Fruit fly (Drosophila melanogaster): Measurements from ENCODE around the gene Nplp4.

Gene Nplp4

dm6 chr2L:2013057-2013456 is 4.8 kb downstream of the Nplp4 start (continued):
- peak; percentile 55 for TF ChIP-seq grn (GFP tag; optimal IDR thresholded peaks at IDR 0.05)
- TF ChIP-seq lab (GFP tag; optimal IDR thresholded peaks at IDR 0.05): no peak
- TF ChIP-seq ap (GFP tag; IDR thresholded peaks at IDR 0.05): no peak
- no peak for TF ChIP-seq sens (GFP tag)
- no peak for TF ChIP-seq gcm (GFP tag; optimal IDR thresholded peaks at IDR 0.05)
- peak; percentile 78; the same call in 1 of the 2 replicates for TF ChIP-seq amos (GFP tag; IDR thresholded peaks at IDR 0.05; ENCODE audit: partially characterized antibody)
- no peak for TF ChIP-seq usp (GFP tag; optimal IDR thresholded peaks at IDR 0.05)
- no peak for TF ChIP-seq CG17385 (GFP tag; optimal IDR thresholded peaks at IDR 0.05)
- TF ChIP-seq CG12236 (GFP tag; optimal IDR thresholded peaks at IDR 0.05): no peak
- TF ChIP-seq CG13287 (GFP tag; IDR thresholded peaks at IDR 0.05; ENCODE audit: partially characterized antibody): no peak
- no peak for TF ChIP-seq Elba2 (GFP tag; optimal IDR thresholded peaks at IDR 0.05)
- 0 out of 3 replicates have a peak, but pooled peaks have one; percentile 66 for TF ChIP-seq mld (GFP tag; IDR thresholded peaks at IDR 0.05; ENCODE audit: partially characterized antibody)
- TF ChIP-seq chif (GFP tag; optimal IDR thresholded peaks at IDR 0.05): no peak
- TF ChIP-seq CG7928 (GFP tag; optimal IDR thresholded peaks at IDR 0.05): no peak
- no peak for TF ChIP-seq CG17612 (GFP tag; IDR thresholded peaks at IDR 0.05)
- TF ChIP-seq sisA (GFP tag; IDR thresholded peaks at IDR 0.05): no peak
- peak; percentile 58 for TF ChIP-seq CG42726 (GFP tag; IDR thresholded peaks at IDR 0.05; ENCODE audit: partially characterized antibody)
- TF ChIP-seq CG18619 (GFP tag; optimal IDR thresholded peaks at IDR 0.05): no peak
- no peak for TF ChIP-seq ara (GFP tag; IDR thresholded peaks at IDR 0.05)
- TF ChIP-seq CG14667 (GFP tag; IDR thresholded peaks at IDR 0.05): no peak
- no peak for TF ChIP-seq Sry-δ (GFP tag; optimal IDR thresholded peaks at IDR 0.05)
- TF ChIP-seq tna (GFP tag; IDR thresholded peaks at IDR 0.05; ENCODE audit: partially characterized antibody): 0 out of 2 replicates have a peak, but pooled peaks have one; percentile 7
- no peak for TF ChIP-seq CG10543 (GFP tag; optimal IDR thresholded peaks at IDR 0.05)
- TF ChIP-seq Jarid2 (GFP tag; optimal IDR thresholded peaks at IDR 0.05): no peak
- no peak for TF ChIP-seq Chrac-16 (GFP tag; optimal IDR thresholded peaks at IDR 0.05)
- TF ChIP-seq Spps (tag; optimal IDR thresholded peaks at IDR 0.05): no peak
- TF ChIP-seq CG2202 (tag; optimal IDR thresholded peaks at IDR 0.05): no peak
- TF ChIP-seq prd (optimal IDR thresholded peaks at IDR 0.05): no peak
- no peak for TF ChIP-seq prd (GFP tag; IDR thresholded peaks at IDR 0.05)
- no peak for TF ChIP-seq CG10431 (GFP tag; optimal IDR thresholded peaks at IDR 0.05)
- no peak for TF ChIP-seq ewg (GFP tag; optimal IDR thresholded peaks at IDR 0.05)
- no peak for TF ChIP-seq CG3726 (GFP tag; IDR thresholded peaks at IDR 0.05)
- TF ChIP-seq Hr39 (optimal IDR thresholded peaks at IDR 0.05): no peak
- TF ChIP-seq nerfin-1 (tag; optimal IDR thresholded peaks at IDR 0.05): no peak
- no peak for TF ChIP-seq hth (optimal IDR thresholded peaks at IDR 0.05)
- no peak for TF ChIP-seq CG10274 (GFP tag; optimal IDR thresholded peaks at IDR 0.05)
- no peak for TF ChIP-seq Atf3 (GFP tag; optimal IDR thresholded peaks at IDR 0.05)
- TF ChIP-seq CG13296 (GFP tag; optimal IDR thresholded peaks at IDR 0.05): no peak
- TF ChIP-seq CG4328 (GFP tag; optimal IDR thresholded peaks at IDR 0.05): no peak
- no peak for TF ChIP-seq bowl (GFP tag; IDR thresholded peaks at IDR 0.05)
- no peak for TF ChIP-seq h (optimal IDR thresholded peaks at IDR 0.05)
- no peak for TF ChIP-seq chm (GFP tag; IDR thresholded peaks at IDR 0.05)
- TF ChIP-seq peb (GFP tag; IDR thresholded peaks at IDR 0.05): no peak
- TF ChIP-seq Hsf (GFP tag; optimal IDR thresholded peaks at IDR 0.05): no peak
- no peak for TF ChIP-seq crol (GFP tag; IDR thresholded peaks at IDR 0.05)
- no peak for TF ChIP-seq vfl (GFP tag; optimal IDR thresholded peaks at IDR 0.05)
- TF ChIP-seq sim (GFP tag; IDR thresholded peaks at IDR 0.05): no peak
- no peak for TF ChIP-seq CG7987 (GFP tag; optimal IDR thresholded peaks at IDR 0.05)
- TF ChIP-seq Dll (GFP tag; IDR thresholded peaks at IDR 0.05; ENCODE audit: partially characterized antibody): no peak
- TF ChIP-seq Bdp1 (GFP tag; optimal IDR thresholded peaks at IDR 0.05): peak; percentile 98
- TF ChIP-seq Adf1 (GFP tag; IDR thresholded peaks at IDR 0.05): no peak
- no peak for TF ChIP-seq Hr78 (GFP tag; optimal IDR thresholded peaks at IDR 0.05)
- no peak for TF ChIP-seq Stat92E (GFP tag; optimal IDR thresholded peaks at IDR 0.05)

Data from whole organism, embryonic.